Worm (Caenorhabditis elegans) whole organism, early embryonic: ENCODE measurements around the gene crn-5.

Experiments used
- B0310.2 ChIP-seq: sonication (generic microtip); optimal IDR thresholded peaks from 2 replicates; lab custom pipeline; 2016; ENCODE audit warnings: mild to moderate bottlenecking, missing genetic modification characterization, missing compliant biosample characterization
- F13C5.2 ChIP-seq: sonication (generic microtip); optimal IDR thresholded peaks from 2 replicates; lab custom pipeline; 2017; ENCODE audit warnings: mild to moderate bottlenecking, missing genetic modification characterization, inconsistent platforms, missing compliant biosample characterization
- aly-1 ChIP-seq: sonication (generic microtip); optimal IDR thresholded peaks from 2 replicates; lab custom pipeline; 2016; ENCODE audit warnings: missing genetic modification characterization, missing compliant biosample characterization
- ama-1 ChIP-seq: fragments of 150-350 bp; optimal IDR thresholded peaks from 2 replicates; lab custom pipeline; 2014
- ceh-13 ChIP-seq: fragments of 200-800 bp; sonication (Bioruptor generic); optimal IDR thresholded peaks from 2 replicates; lab custom pipeline; 2018; ENCODE audit warnings: mild to moderate bottlenecking, missing genetic modification characterization, missing compliant biosample characterization
- ceh-36 ChIP-seq: sonication (generic microtip); optimal IDR thresholded peaks from 2 replicates; lab custom pipeline; 2016; ENCODE audit warnings: missing genetic modification characterization, inconsistent platforms, missing compliant biosample characterization
- ets-7 ChIP-seq: sonication (generic microtip); optimal IDR thresholded peaks from 2 replicates; lab custom pipeline; 2016; ENCODE audit warnings: missing genotype, missing genetic modification characterization, missing compliant biosample characterization
- flt-1 ChIP-seq: fragments of 200-800 bp; sonication (Bioruptor generic); IDR thresholded peaks from 2 replicates; pipeline ENCODE4 v1.3.6; 2022; ENCODE audit warnings: missing genetic modification characterization, missing compliant biosample characterization
- hmbx-1 ChIP-seq: sonication (generic microtip); optimal IDR thresholded peaks from 2 replicates; lab custom pipeline; 2016; ENCODE audit warnings: mild to moderate bottlenecking, missing genetic modification characterization, missing compliant biosample characterization
- hmg-4 ChIP-seq: fragments of 200-800 bp; sonication (Bioruptor generic); optimal IDR thresholded peaks from 2 replicates; lab custom pipeline; 2018; ENCODE audit warnings: mild to moderate bottlenecking, missing genetic modification characterization, missing compliant biosample characterization
- hnd-1 ChIP-seq: sonication (generic microtip); optimal IDR thresholded peaks from 2 replicates; lab custom pipeline; 2016; ENCODE audit warnings: missing genetic modification characterization, missing compliant biosample characterization
- pes-1 ChIP-seq: fragments of 200-800 bp; sonication (Bioruptor generic); IDR thresholded peaks from 2 replicates; pipeline ENCODE4 v1.3.6; 2022; ENCODE audit warnings: missing genetic modification reagents, missing genetic modification characterization, missing compliant biosample characterization
- scrt-1 ChIP-seq: fragments of 200-800 bp; sonication (Bioruptor generic); IDR thresholded peaks from 2 replicates; pipeline ENCODE4 v1.3.6; 2022; ENCODE audit warnings: missing genetic modification characterization, missing compliant biosample characterization
- sea-1 ChIP-seq: fragments of 200-800 bp; sonication (Bioruptor generic); conservative IDR thresholded peaks from 2 replicates; pipeline ENCODE4 v1.3.6; 2022; ENCODE audit warnings: missing genetic modification characterization, missing compliant biosample characterization
- tbx-11 ChIP-seq: fragments of 200-800 bp; sonication (Bioruptor generic); IDR thresholded peaks from 2 replicates; pipeline ENCODE4 v1.3.6; 2022; ENCODE audit warnings: missing genetic modification characterization, missing compliant biosample characterization
- tbx-37 ChIP-seq: fragments of 200-800 bp; sonication (Bioruptor generic); conservative IDR thresholded peaks from 2 replicates; pipeline ENCODE4 v1.3.6; 2022; ENCODE audit warnings: missing genetic modification reagents, missing genetic modification characterization, missing compliant biosample characterization
- tra-4 ChIP-seq: sonication (generic microtip); optimal IDR thresholded peaks from 2 replicates; lab custom pipeline; 2017; ENCODE audit warnings: missing genetic modification characterization, missing compliant biosample characterization

Gene crn-5

DNA sequence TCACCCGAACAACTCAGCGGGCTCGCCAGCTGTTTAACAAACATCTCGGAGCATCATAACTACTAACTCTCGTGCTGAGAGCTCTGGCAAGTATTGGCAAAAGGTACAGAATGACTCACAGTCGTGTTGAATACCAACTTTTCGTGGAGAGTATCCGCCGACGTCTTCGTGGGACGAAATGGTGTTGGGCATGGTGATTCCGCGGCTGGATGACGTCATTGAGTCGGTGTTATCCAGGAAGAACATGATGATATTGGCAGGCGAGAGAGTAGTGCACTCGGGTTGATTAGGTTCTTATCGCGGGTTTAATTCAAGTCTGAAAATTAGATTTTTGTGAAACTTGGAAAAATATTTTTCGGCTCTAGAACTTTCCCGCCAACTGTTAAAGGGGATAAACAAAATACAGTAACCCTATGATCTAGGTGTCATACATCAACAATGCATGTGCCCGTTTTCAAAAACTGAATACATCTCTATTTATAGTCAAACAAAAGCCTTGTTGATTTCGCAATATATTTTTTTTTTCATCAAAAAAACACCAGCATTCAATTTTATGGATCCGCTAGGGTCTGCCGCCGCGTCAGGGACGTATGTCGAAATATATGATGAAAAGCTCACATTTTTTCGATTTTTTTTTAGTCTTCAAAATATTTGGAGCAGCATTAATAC lies 39.0 kb upstream of the crn-5 start:
- TF ChIP-seq hmg-4 (GFP tag; lab: Kevin White, UChicago) = no peak
- no peak for TF ChIP-seq scrt-1
- no peak for TF ChIP-seq flt-1 (GFP tag; lab: Robert Waterston, UW)
- TF ChIP-seq tbx-37 (GFP tag; lab: Robert Waterston, UW) = no peak
- TF ChIP-seq hnd-1 (tag; lab: Kevin White, UChicago) = no peak
- TF ChIP-seq sea-1 = no peak
- no peak for TF ChIP-seq ceh-13
- no peak for TF ChIP-seq ceh-36 (tag; lab: Kevin White, UChicago)
- TF ChIP-seq tbx-11 (GFP tag; lab: Robert Waterston, UW) = no peak
- no peak for TF ChIP-seq ama-1 (lab: Kevin White, UChicago)
- no peak for TF ChIP-seq hmbx-1
- TF ChIP-seq F13C5.2 (tag; lab: Kevin White, UChicago) = no peak

DNA sequence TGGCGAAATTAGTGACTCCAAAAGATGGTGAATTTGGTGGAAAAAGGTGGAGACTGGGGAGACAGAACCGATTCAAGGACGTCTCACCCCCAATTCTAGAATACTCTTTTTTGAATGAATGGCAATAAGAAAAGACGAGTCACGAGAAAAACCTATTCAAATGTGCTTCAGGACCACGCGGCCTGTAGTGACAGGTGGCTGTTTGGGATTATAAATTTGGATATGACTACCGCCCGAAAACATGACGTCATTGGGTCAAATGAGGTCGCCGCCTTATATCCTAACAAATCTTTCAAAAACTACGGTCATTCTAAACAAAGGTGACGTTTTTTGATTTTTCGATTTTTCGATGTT lies 38.5 kb upstream of the crn-5 start:
- TF ChIP-seq B0310.2 (tag; lab: Kevin White, UChicago) = no peak
- no peak for TF ChIP-seq tbx-37 (GFP tag; lab: Robert Waterston, UW)
- no peak for TF ChIP-seq tbx-11 (GFP tag; lab: Robert Waterston, UW)
- TF ChIP-seq F13C5.2 (tag; lab: Kevin White, UChicago) = no peak
- TF ChIP-seq hmbx-1 = no peak
- no peak for TF ChIP-seq tra-4 (tag; lab: Kevin White, UChicago)
- TF ChIP-seq ets-7 (tag; lab: Kevin White, UChicago) = no peak
- TF ChIP-seq hmg-4 (GFP tag; lab: Kevin White, UChicago) = no peak
- TF ChIP-seq pes-1 = no peak
- TF ChIP-seq sea-1 = no peak
- no peak for TF ChIP-seq ama-1 (lab: Kevin White, UChicago)
- TF ChIP-seq ceh-13 = no peak
- TF ChIP-seq flt-1 (GFP tag; lab: Robert Waterston, UW) = no peak
- no peak for TF ChIP-seq ceh-36 (tag; lab: Kevin White, UChicago)
- TF ChIP-seq aly-1 (tag; lab: Kevin White, UChicago) = no peak
- TF ChIP-seq scrt-1 = no peak
- no peak for TF ChIP-seq hnd-1 (tag; lab: Kevin White, UChicago)

ce11 chrII:10554972-10555371 lies 37.6 kb upstream of the crn-5 start, which contains the start of gene mnk-1:
mnk-1 (minus strand) TSS chrII:10555044.
- TF ChIP-seq hmg-4 (GFP tag; lab: Kevin White, UChicago) (no peak), flt-1 (GFP tag; lab: Robert Waterston, UW) (no peak), B0310.2 (tag; lab: Kevin White, UChicago) (no peak)

DNA sequence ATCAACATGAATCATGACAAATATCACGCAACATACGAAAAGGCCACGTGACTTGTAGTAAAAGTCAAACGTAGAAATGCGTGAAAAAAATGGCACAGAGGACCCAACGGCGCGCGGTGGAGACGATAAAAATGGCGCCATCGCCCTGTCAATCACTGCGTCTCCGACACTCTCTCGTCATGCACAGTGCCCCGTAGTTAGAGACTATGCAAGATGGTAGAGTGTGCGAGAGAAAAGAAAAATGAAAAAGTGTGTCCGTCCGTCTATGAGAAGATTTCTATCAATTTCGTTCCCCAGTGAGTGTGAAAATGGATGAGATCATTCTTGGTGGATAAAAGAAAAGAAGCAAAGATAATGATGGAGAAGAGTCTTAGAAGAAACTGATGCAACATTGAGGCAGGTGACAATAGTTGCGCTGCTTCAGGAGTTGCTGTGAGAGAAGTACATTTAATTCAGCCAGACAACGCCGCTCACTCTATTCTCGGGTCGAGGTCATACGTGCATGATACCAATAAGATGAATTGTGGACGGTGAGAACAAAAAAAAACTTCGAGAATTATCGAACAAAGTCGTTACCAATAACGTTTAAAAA lies 37.0 kb upstream of the crn-5 start:
- TF ChIP-seq sea-1 = no peak
- TF ChIP-seq F13C5.2 (tag; lab: Kevin White, UChicago) = no peak
- TF ChIP-seq ets-7 (tag; lab: Kevin White, UChicago) = no peak
- no peak for TF ChIP-seq ceh-36 (tag; lab: Kevin White, UChicago)
- no peak for TF ChIP-seq tbx-11 (GFP tag; lab: Robert Waterston, UW)
- no peak for TF ChIP-seq ceh-13
- no peak for TF ChIP-seq tra-4 (tag; lab: Kevin White, UChicago)
- TF ChIP-seq aly-1 (tag; lab: Kevin White, UChicago) = no peak
- no peak for TF ChIP-seq hnd-1 (tag; lab: Kevin White, UChicago)
- TF ChIP-seq flt-1 (GFP tag; lab: Robert Waterston, UW) = no peak
- TF ChIP-seq hmg-4 (GFP tag; lab: Kevin White, UChicago) = no peak
- TF ChIP-seq hmbx-1 = no peak
- no peak for TF ChIP-seq B0310.2 (tag; lab: Kevin White, UChicago)
- no peak for TF ChIP-seq tbx-37 (GFP tag; lab: Robert Waterston, UW)
- no peak for TF ChIP-seq scrt-1
- TF ChIP-seq pes-1 = no peak
- TF ChIP-seq ama-1 (lab: Kevin White, UChicago) = no peak

- TF ChIP-seq sea-1 (no peak), hnd-1 (tag; lab: Kevin White, UChicago) (no peak), tra-4 (tag; lab: Kevin White, UChicago) (no peak), hmbx-1 (no peak), flt-1 (GFP tag; lab: Robert Waterston, UW) (no peak), B0310.2 (tag; lab: Kevin White, UChicago) (no peak), tbx-11 (GFP tag; lab: Robert Waterston, UW) (no peak), ceh-13 (no peak), pes-1 (no peak), scrt-1 (no peak)
Observed at ce11 chrII:10556550-10557205, 35.9 kb upstream of the crn-5 start.

- TF ChIP-seq sea-1 (no peak), hmbx-1 (no peak), scrt-1 (no peak)
Observed at ce11 chrII:10557206-10557574, 35.4 kb upstream of the crn-5 start.

DNA sequence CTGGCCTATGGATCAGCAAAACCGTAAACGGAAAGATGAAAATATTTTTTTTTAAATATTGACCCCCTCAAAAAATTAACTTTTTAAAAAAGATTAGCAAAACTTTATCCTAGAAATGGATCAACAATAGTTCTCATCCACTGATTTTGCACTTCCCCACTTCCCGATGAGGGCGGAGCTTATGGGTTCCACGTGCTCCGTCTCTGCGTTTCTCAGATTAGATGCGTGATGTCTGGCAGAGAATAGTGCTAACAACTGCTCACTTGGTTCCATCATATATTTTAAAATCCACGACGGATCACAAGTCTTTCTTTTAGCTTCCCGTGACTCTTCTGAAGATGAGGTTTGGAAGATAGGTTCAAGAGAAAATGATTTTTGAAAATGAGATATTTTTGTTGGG lies 34.2 kb upstream of the crn-5 start:
- TF ChIP-seq tbx-11 (GFP tag; lab: Robert Waterston, UW) = no peak
- no peak for TF ChIP-seq ceh-13
- TF ChIP-seq tbx-37 (GFP tag; lab: Robert Waterston, UW) = no peak
- no peak for TF ChIP-seq aly-1 (tag; lab: Kevin White, UChicago)
- TF ChIP-seq tra-4 (tag; lab: Kevin White, UChicago) = no peak
- no peak for TF ChIP-seq scrt-1
- no peak for TF ChIP-seq hmg-4 (GFP tag; lab: Kevin White, UChicago)
- TF ChIP-seq ama-1 (lab: Kevin White, UChicago) = no peak
- no peak for TF ChIP-seq pes-1
- TF ChIP-seq flt-1 (GFP tag; lab: Robert Waterston, UW) = no peak
- TF ChIP-seq B0310.2 (tag; lab: Kevin White, UChicago) = no peak
- no peak for TF ChIP-seq ets-7 (tag; lab: Kevin White, UChicago)
